Fruit fly (Drosophila melanogaster) whole organism, embryonic: Measurements from ENCODE around the gene CG14715.

Experiments used
- Atf3 ChIP-seq: fragments of 200-800 bp; sonication (Bioruptor generic); optimal IDR thresholded peaks from 3 replicates; lab custom pipeline; 2016; ENCODE audit warnings: missing biosample characterization, missing genetic modification characterization
- CG10209 ChIP-seq: fragments of 200-800 bp; sonication (Bioruptor generic); optimal IDR thresholded peaks from 3 replicates; lab custom pipeline; 2017; ENCODE audit warnings: missing biosample characterization, mild to moderate bottlenecking, missing genetic modification characterization, missing genetic modification reagents
- CG10462 ChIP-seq: fragments of 200-800 bp; sonication (Bioruptor generic); optimal IDR thresholded peaks from 2 replicates; lab custom pipeline; 2016; ENCODE audit warnings: missing biosample characterization, missing genetic modification characterization
- CG11560 ChIP-seq: fragments of 200-800 bp; sonication (Bioruptor generic); IDR thresholded peaks from 3 replicates; pipeline ENCODE4 v1.3.6; 2022; ENCODE audit warnings: missing biosample characterization, missing genetic modification characterization
- CG12942 ChIP-seq: fragments of 200-800 bp; sonication (Bioruptor generic); optimal IDR thresholded peaks from 3 replicates; lab custom pipeline; 2016; ENCODE audit warnings: missing biosample characterization, missing genetic modification characterization
- CG14667 ChIP-seq: fragments of 200-800 bp; sonication (Bioruptor generic); IDR thresholded peaks from 2 replicates; pipeline ENCODE4 v1.3.6; 2022; ENCODE audit warnings: missing biosample characterization, missing genetic modification characterization
- CG1529 ChIP-seq: fragments of 200-800 bp; sonication (Bioruptor generic); optimal IDR thresholded peaks from 3 replicates; lab custom pipeline; 2018; ENCODE audit warnings: missing biosample characterization, missing genetic modification characterization
- CG15696 ChIP-seq: fragments of 200-800 bp; sonication (Bioruptor generic); optimal IDR thresholded peaks from 2 replicates; lab custom pipeline; 2019; ENCODE audit warnings: missing biosample characterization, mild to moderate bottlenecking, missing genetic modification characterization, moderate library complexity
- CG16815 ChIP-seq: fragments of 200-800 bp; sonication (Bioruptor generic); optimal IDR thresholded peaks from 3 replicates; lab custom pipeline; 2017; ENCODE audit warnings: missing biosample characterization, mild to moderate bottlenecking, missing genetic modification characterization
- CG17328 ChIP-seq: fragments of 200-800 bp; sonication (Bioruptor generic); IDR thresholded peaks from 2 replicates; pipeline ENCODE4 v1.3.6; 2022; ENCODE audit warnings: missing biosample characterization, missing genetic modification characterization
- CG17802 ChIP-seq: fragments of 200-800 bp; sonication (Bioruptor generic); optimal IDR thresholded peaks from 2 replicates; lab custom pipeline; 2018; ENCODE audit warnings: missing biosample characterization, mild to moderate bottlenecking, missing genetic modification characterization, moderate library complexity
- CG18599 ChIP-seq: fragments of 200-800 bp; sonication (Bioruptor generic); optimal IDR thresholded peaks from 3 replicates; lab custom pipeline; 2017; ENCODE audit warnings: missing biosample characterization, missing genetic modification characterization, mild to moderate bottlenecking, moderate library complexity, missing genetic modification reagents
- CG2875 ChIP-seq: fragments of 200-800 bp; sonication (Bioruptor generic); optimal IDR thresholded peaks from 2 replicates; lab custom pipeline; 2017; ENCODE audit warnings: missing biosample characterization, mild to moderate bottlenecking, missing genetic modification characterization, missing genetic modification reagents
- CG30403 ChIP-seq: fragments of 200-800 bp; sonication (Bioruptor generic); optimal IDR thresholded peaks from 3 replicates; lab custom pipeline; 2016; ENCODE audit warnings: missing biosample characterization, missing genetic modification characterization
- CG32532 ChIP-seq: fragments of 200-800 bp; sonication (Bioruptor generic); IDR thresholded peaks from 2 replicates; pipeline ENCODE4 v1.3.6; 2022; ENCODE audit warnings: missing biosample characterization, missing genetic modification characterization
- CG32767 ChIP-seq: fragments of 200-800 bp; sonication (Bioruptor generic); IDR thresholded peaks from 2 replicates; pipeline ENCODE4 v1.3.6; 2022; ENCODE audit warnings: missing biosample characterization, missing genetic modification characterization
- CG4424 ChIP-seq: fragments of 200-800 bp; sonication (Bioruptor generic); optimal IDR thresholded peaks from 3 replicates; lab custom pipeline; 2016; ENCODE audit warnings: missing biosample characterization, missing genetic modification characterization
- CG5180 ChIP-seq: fragments of 200-800 bp; sonication (Bioruptor generic); optimal IDR thresholded peaks from 3 replicates; lab custom pipeline; 2017; ENCODE audit warnings: missing biosample characterization, missing genetic modification characterization, mild to moderate bottlenecking, moderate library complexity, missing genetic modification reagents
- CG6791 ChIP-seq: fragments of 200-800 bp; sonication (Bioruptor generic); IDR thresholded peaks from 3 replicates; pipeline ENCODE4 v1.3.6; 2022; ENCODE audit warnings: missing biosample characterization, missing genetic modification characterization; ENCODE audit not compliant: partially characterized antibody
- CG6854 ChIP-seq: fragments of 200-800 bp; sonication (Bioruptor generic); optimal IDR thresholded peaks from 3 replicates; lab custom pipeline; 2017; ENCODE audit warnings: missing biosample characterization, mild to moderate bottlenecking, missing genetic modification characterization
- CG7271 ChIP-seq: fragments of 200-800 bp; sonication (Bioruptor generic); optimal IDR thresholded peaks from 2 replicates; lab custom pipeline; 2018; ENCODE audit warnings: missing biosample characterization, mild to moderate bottlenecking, missing genetic modification characterization, moderate library complexity
- CG9215 ChIP-seq: fragments of 200-800 bp; sonication (Bioruptor generic); IDR thresholded peaks from 2 replicates; pipeline ENCODE4 v1.3.6; 2022; ENCODE audit warnings: missing biosample characterization, missing genetic modification characterization
- Chrac-16 ChIP-seq: fragments of 200-800 bp; sonication (Bioruptor generic); optimal IDR thresholded peaks from 3 replicates; lab custom pipeline; 2016; ENCODE audit warnings: missing biosample characterization, missing genetic modification characterization
- Deaf1 ChIP-seq: fragments of 200-800 bp; optimal IDR thresholded peaks from 3 replicates; lab custom pipeline; 2019; ENCODE audit warnings: missing biosample characterization, mild to moderate bottlenecking, missing genetic modification characterization, moderate library complexity
- E2f2 ChIP-seq: fragments of 200-800 bp; sonication (Bioruptor generic); IDR thresholded peaks from 2 replicates; pipeline ENCODE4 v1.3.6; 2022; ENCODE audit warnings: missing biosample characterization, missing genetic modification characterization
- Fer2 ChIP-seq: fragments of 200-800 bp; sonication (Bioruptor generic); optimal IDR thresholded peaks from 2 replicates; lab custom pipeline; 2018; ENCODE audit warnings: missing biosample characterization, mild to moderate bottlenecking, missing genetic modification characterization, moderate library complexity
- HLHmδ ChIP-seq: fragments of 200-800 bp; sonication (Bioruptor generic); optimal IDR thresholded peaks from 2 replicates; lab custom pipeline; 2018; ENCODE audit warnings: missing biosample characterization, mild to moderate bottlenecking, missing genetic modification characterization, moderate library complexity
- Hsf ChIP-seq: fragments of 200-800 bp; sonication (Bioruptor generic); optimal IDR thresholded peaks from 3 replicates; lab custom pipeline; 2016; ENCODE audit warnings: missing biosample characterization, missing genetic modification characterization
- Six4 ChIP-seq: fragments of 200-800 bp; sonication (Bioruptor generic); optimal IDR thresholded peaks from 2 replicates; lab custom pipeline; 2016; ENCODE audit warnings: missing biosample characterization, missing genetic modification characterization
- Sry-δ ChIP-seq: fragments of 200-800 bp; sonication (Bioruptor generic); optimal IDR thresholded peaks from 2 replicates; lab custom pipeline; 2016; ENCODE audit warnings: missing biosample characterization, missing genetic modification characterization
- Usf ChIP-seq: fragments of 200-800 bp; sonication (Bioruptor generic); optimal IDR thresholded peaks from 2 replicates; lab custom pipeline; 2017; ENCODE audit warnings: missing genotype, missing biosample characterization, missing genetic modification characterization
- Vsx1 ChIP-seq: fragments of 200-800 bp; sonication (Bioruptor generic); optimal IDR thresholded peaks from 2 replicates; lab custom pipeline; 2017; ENCODE audit warnings: missing biosample characterization, mild to moderate bottlenecking, missing genetic modification characterization, missing genetic modification reagents
- abd-A ChIP-seq: fragments of 200-800 bp; sonication (Bioruptor generic); optimal IDR thresholded peaks from 3 replicates; lab custom pipeline; 2019; ENCODE audit warnings: missing biosample characterization, mild to moderate bottlenecking, missing genetic modification characterization, moderate library complexity
- ac ChIP-seq: fragments of 200-800 bp; sonication (Bioruptor generic); optimal IDR thresholded peaks from 3 replicates; lab custom pipeline; 2017; ENCODE audit warnings: missing biosample characterization, mild to moderate bottlenecking, missing genetic modification characterization
- az2 ChIP-seq: fragments of 200-800 bp; sonication (Bioruptor generic); optimal IDR thresholded peaks from 3 replicates; lab custom pipeline; 2016; ENCODE audit warnings: missing biosample characterization, missing genetic modification characterization
- bbx ChIP-seq: fragments of 200-800 bp; sonication (Bioruptor generic); IDR thresholded peaks from 2 replicates; pipeline ENCODE4 v1.3.6; 2022; ENCODE audit warnings: missing biosample characterization, missing genetic modification characterization; ENCODE audit not compliant: partially characterized antibody
- crc ChIP-seq: fragments of 200-800 bp; sonication (Bioruptor generic); optimal IDR thresholded peaks from 2 replicates; lab custom pipeline; 2016; ENCODE audit warnings: missing biosample characterization, missing genetic modification characterization
- dmrt99B ChIP-seq: fragments of 200-800 bp; sonication (Bioruptor generic); optimal IDR thresholded peaks from 2 replicates; lab custom pipeline; 2018; ENCODE audit warnings: missing biosample characterization, mild to moderate bottlenecking, missing genetic modification characterization, moderate library complexity
- ewg ChIP-seq: fragments of 200-800 bp; sonication (Bioruptor generic); optimal IDR thresholded peaks from 3 replicates; lab custom pipeline; 2017; ENCODE audit warnings: mild to moderate bottlenecking, missing biosample characterization, missing genetic modification reagents, missing genetic modification characterization
- fd64A ChIP-seq: fragments of 200-800 bp; sonication (Bioruptor generic); optimal IDR thresholded peaks from 3 replicates; lab custom pipeline; 2018; ENCODE audit warnings: missing biosample characterization, mild to moderate bottlenecking, missing genetic modification characterization
- grau ChIP-seq: fragments of 200-800 bp; optimal IDR thresholded peaks from 3 replicates; lab custom pipeline; 2019; ENCODE audit warnings: missing biosample characterization, mild to moderate bottlenecking, missing genetic modification characterization, moderate library complexity
- gsb ChIP-seq: fragments of 200-800 bp; sonication (Bioruptor generic); IDR thresholded peaks from 2 replicates; pipeline ENCODE4 v1.3.6; 2022; ENCODE audit warnings: missing biosample characterization, missing genetic modification characterization
- lab ChIP-seq: fragments of 200-800 bp; sonication (Bioruptor generic); optimal IDR thresholded peaks from 3 replicates; lab custom pipeline; 2017; ENCODE audit warnings: missing biosample characterization, missing genetic modification characterization, mild to moderate bottlenecking, moderate library complexity, missing genetic modification reagents
- org-1 ChIP-seq: fragments of 200-800 bp; sonication (Bioruptor generic); optimal IDR thresholded peaks from 2 replicates; lab custom pipeline; 2017; ENCODE audit warnings: missing biosample characterization, missing genetic modification characterization
- scrt ChIP-seq: fragments of 200-800 bp; sonication (Bioruptor generic); optimal IDR thresholded peaks from 2 replicates; lab custom pipeline; 2018; ENCODE audit warnings: missing biosample characterization, mild to moderate bottlenecking, missing genetic modification characterization, moderate library complexity
- slbo ChIP-seq: fragments of 200-800 bp; sonication (Bioruptor generic); IDR thresholded peaks from 2 replicates; pipeline ENCODE4 v1.3.6; 2022; ENCODE audit warnings: missing biosample characterization, missing genetic modification characterization
- unc-4 ChIP-seq: fragments of 200-800 bp; sonication (Bioruptor generic); IDR thresholded peaks from 2 replicates; pipeline ENCODE4 v1.3.6; 2022; ENCODE audit warnings: missing biosample characterization, missing genetic modification characterization; ENCODE audit not compliant: partially characterized antibody
- wor ChIP-seq: fragments of 200-800 bp; sonication (Bioruptor generic); IDR thresholded peaks from 2 replicates; pipeline ENCODE4 v1.3.6; 2022; ENCODE audit warnings: missing biosample characterization, missing genetic modification characterization

The CG14715 gene

DNA sequence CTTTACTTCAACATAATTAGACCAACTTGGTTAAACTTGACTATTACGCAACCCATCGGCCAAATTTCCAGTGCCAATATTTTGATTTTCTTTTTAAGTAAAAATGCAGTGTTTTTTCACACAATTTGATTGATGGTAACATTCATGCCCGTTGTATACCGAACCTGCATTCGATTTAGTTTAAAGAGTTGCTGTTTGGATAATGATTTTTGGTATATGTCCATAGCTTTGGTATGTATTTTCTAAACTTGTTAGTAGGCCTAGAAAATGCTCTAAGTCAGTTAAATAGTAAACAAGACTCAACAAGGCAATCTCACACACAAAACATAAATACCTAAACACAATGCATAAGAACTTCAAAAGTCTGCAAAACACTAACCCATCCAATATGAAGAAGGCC is 29.7 kb downstream of the CG14715 start, which contains the start of gene I-t:
TSS of gene I-t (plus strand) at position 301 of the 400 bp plus-strand sequence.
- no peak for TF ChIP-seq Hsf (GFP tag; lab: Kevin White, UChicago)
- no peak for TF ChIP-seq az2 (GFP tag; lab: Kevin White, UChicago)
- TF ChIP-seq CG30403 (GFP tag; lab: Kevin White, UChicago) = no peak
- no peak for TF ChIP-seq CG15696
- TF ChIP-seq lab (GFP tag; lab: Kevin White, UChicago) = no peak
- no peak for TF ChIP-seq CG32532
- no peak for TF ChIP-seq CG18599 (GFP tag; lab: Kevin White, UChicago)
- no peak for TF ChIP-seq slbo (GFP tag; lab: Robert Waterston, UW)
- TF ChIP-seq CG10462 (GFP tag; lab: Kevin White, UChicago) = no peak
- TF ChIP-seq dmrt99B = no peak
- TF ChIP-seq, all 482 proteins: peak for 0

dm6 chr3R:11711376-11711775 is 37.4 kb downstream of the CG14715 start, which contains the start of gene CG14720:
Gene CG14720 (plus strand): TSS chr3R:11711676.
- TF ChIP-seq E2f2 (GFP tag; lab: Robert Waterston, UW) (no peak), CG9215 (GFP tag; lab: Robert Waterston, UW) (no peak), wor (GFP tag; lab: Robert Waterston, UW) (no peak), CG17328 (GFP tag; lab: Robert Waterston, UW) (no peak), grau (no peak), CG14667 (GFP tag; lab: Robert Waterston, UW) (no peak), unc-4 (GFP tag; lab: Robert Waterston, UW) (no peak), bbx (no peak)

DNA sequence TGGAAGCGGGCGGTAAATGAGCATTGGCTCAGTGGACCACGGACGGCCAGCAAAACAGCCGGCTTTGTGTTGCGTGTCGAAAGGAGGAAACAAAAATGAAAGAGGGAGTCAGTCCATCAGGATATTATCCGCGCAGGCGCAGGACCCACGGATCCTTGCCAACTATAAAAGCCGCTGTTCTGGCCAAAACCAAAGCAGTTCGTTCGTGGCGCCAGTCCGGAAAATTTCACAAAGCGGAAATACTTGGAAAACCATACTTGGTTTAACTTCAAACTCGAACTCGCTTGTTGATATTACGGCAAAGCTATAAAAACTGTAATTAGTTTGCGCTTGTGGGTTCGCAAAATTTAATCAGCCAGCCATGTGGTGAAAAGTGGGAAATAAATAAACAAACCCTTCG is 47.6 kb downstream of the CG14715 start, which contains the start of gene CG12594:
TSS of gene CG12594 (plus strand) at position 142 of the 400 bp plus-strand sequence.
- TF ChIP-seq gsb = no peak
- TF ChIP-seq CG7271 (tag; lab: Kevin White, UChicago) = no peak
- no peak for TF ChIP-seq org-1 (GFP tag; lab: Kevin White, UChicago)
- TF ChIP-seq abd-A (tag; lab: Kevin White, UChicago) = peak; percentile 32
- TF ChIP-seq CG16815 = no peak
- no peak for TF ChIP-seq CG10209 (GFP tag; lab: Kevin White, UChicago)
- no peak for TF ChIP-seq CG6791 (GFP tag; lab: Robert Waterston, UW)
- TF ChIP-seq scrt (GFP tag; lab: Kevin White, UChicago) = peak; percentile 57
- peak; percentile 7 for TF ChIP-seq Deaf1 (tag; lab: Kevin White, UChicago)
- TF ChIP-seq ewg (GFP tag; lab: Kevin White, UChicago) = peak; percentile 74
- no peak for TF ChIP-seq HLHmδ
- no peak for TF ChIP-seq az2 (GFP tag; lab: Kevin White, UChicago)
- no peak for TF ChIP-seq CG4424
- no peak for TF ChIP-seq crc (GFP tag; lab: Kevin White, UChicago)
- no peak for TF ChIP-seq Sry-δ (GFP tag; lab: Kevin White, UChicago)
- no peak for TF ChIP-seq ac (GFP tag; lab: Kevin White, UChicago)
- TF ChIP-seq CG1529 (GFP tag; lab: Kevin White, UChicago) = no peak
- TF ChIP-seq CG11560 = no peak
- TF ChIP-seq CG6854 = no peak
- TF ChIP-seq Fer2 (tag; lab: Kevin White, UChicago) = no peak
- TF ChIP-seq Chrac-16 (GFP tag; lab: Kevin White, UChicago) = no peak
- TF ChIP-seq CG32767 = no peak
- no peak for TF ChIP-seq fd64A (GFP tag; lab: Kevin White, UChicago)
- no peak for TF ChIP-seq Six4 (GFP tag; lab: Kevin White, UChicago)
- TF ChIP-seq CG17802 (tag; lab: Kevin White, UChicago) = no peak
- TF ChIP-seq Atf3 (GFP tag; lab: Kevin White, UChicago) = no peak
- TF ChIP-seq CG2875 (GFP tag; lab: Kevin White, UChicago) = no peak
- TF ChIP-seq CG12942 (GFP tag; lab: Kevin White, UChicago) = no peak
- peak; percentile 67 for TF ChIP-seq CG5180 (GFP tag; lab: Kevin White, UChicago)
- TF ChIP-seq Vsx1 (GFP tag; lab: Kevin White, UChicago) = no peak
- TF ChIP-seq Usf = no peak
